Fruit fly (Drosophila melanogaster): ENCODE results near the gene Sid.

DNA sequence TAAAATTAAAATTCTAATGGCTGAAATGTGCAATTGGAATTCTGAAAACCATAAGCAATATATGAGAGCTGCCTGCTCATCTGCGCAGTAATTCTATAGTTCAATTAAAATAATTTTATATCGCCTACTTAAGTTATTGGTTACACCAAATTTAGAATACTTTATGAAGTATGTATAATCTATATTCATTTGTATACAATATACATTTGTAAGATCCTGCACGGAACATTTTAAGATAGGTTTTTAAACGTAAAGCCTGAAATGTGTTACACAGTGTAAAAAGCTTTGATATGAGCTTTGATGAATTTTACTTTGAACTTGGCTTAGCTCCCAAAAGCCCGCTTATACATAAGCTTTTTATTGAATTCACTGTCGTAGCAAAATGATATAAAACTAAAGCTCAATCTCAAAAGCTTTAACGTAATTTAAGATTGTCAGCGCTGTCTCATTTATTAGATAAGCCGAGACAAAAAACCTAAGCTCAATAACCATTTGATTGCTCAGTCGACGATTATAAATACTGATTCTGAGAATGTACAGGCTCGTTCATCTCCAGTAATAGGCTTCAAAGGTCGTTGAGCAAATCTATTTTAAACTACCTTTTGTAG, 7.1 kb downstream of the Sid start:
- TF ChIP-seq Sin3A (optimal IDR thresholded peaks at IDR 0.05) (no peak), ttk (optimal IDR thresholded peaks at IDR 0.05) (no peak), psq (optimal IDR thresholded peaks at IDR 0.05) (no peak), insv (optimal IDR thresholded peaks at IDR 0.05) (no peak)
